Worm (Caenorhabditis elegans): ENCODE measurements around the gene sri-70.

ce11 chrV:17302754-17303153 is at the start of gene sri-70:
- TF ChIP-seq tbx-37 (GFP tag; conservative IDR thresholded peaks at IDR 0.05) (no peak), ama-1 (optimal IDR thresholded peaks at IDR 0.05) (no peak), tra-4 (tag; optimal IDR thresholded peaks at IDR 0.05) (no peak), ceh-36 (tag; optimal IDR thresholded peaks at IDR 0.05) (no peak), F13C5.2 (tag; optimal IDR thresholded peaks at IDR 0.05) (no peak), hnd-1 (tag; optimal IDR thresholded peaks at IDR 0.05) (no peak), flt-1 (GFP tag; IDR thresholded peaks at IDR 0.05) (no peak), hmbx-1 (tag; optimal IDR thresholded peaks at IDR 0.05) (no peak), B0310.2 (tag; optimal IDR thresholded peaks at IDR 0.05) (no peak)
